Worm (Caenorhabditis elegans) whole organism, late embryonic: ENCODE measurements around the gene che-10.

Experiments used
- C08G9.2 ChIP-seq: sonication (generic microtip); optimal IDR thresholded peaks from 2 replicates; lab custom pipeline; 2016; ENCODE audit warnings: mild to moderate bottlenecking, missing genetic modification characterization, moderate library complexity, missing compliant biosample characterization
- C38D4.7 ChIP-seq: fragments of 200-800 bp; sonication (Bioruptor generic); optimal IDR thresholded peaks from 2 replicates; lab custom pipeline; 2018; ENCODE audit warnings: mild to moderate bottlenecking, missing genetic modification characterization, moderate library complexity, missing compliant biosample characterization
- F13H6.1 ChIP-seq: sonication (generic microtip); optimal IDR thresholded peaks from 2 replicates; lab custom pipeline; 2016; ENCODE audit warnings: missing genetic modification characterization, missing compliant biosample characterization
- K02D7.2 ChIP-seq: sonication (generic microtip); optimal IDR thresholded peaks from 2 replicates; lab custom pipeline; 2017; ENCODE audit warnings: mild to moderate bottlenecking, missing genetic modification characterization, missing compliant biosample characterization
- Y22D7AL.16 ChIP-seq: sonication (generic microtip); optimal IDR thresholded peaks from 2 replicates; lab custom pipeline; 2016; ENCODE audit warnings: missing genetic modification characterization, missing compliant biosample characterization
- ama-1 ChIP-seq: fragments of 150-350 bp; optimal IDR thresholded peaks from 2 replicates; lab custom pipeline; 2014
- ceh-14 ChIP-seq: sonication (generic microtip); optimal IDR thresholded peaks from 2 replicates; lab custom pipeline; 2016; ENCODE audit warnings: missing genotype, missing genetic modification characterization, missing compliant biosample characterization
- ceh-2 ChIP-seq: sonication (generic microtip); optimal IDR thresholded peaks from 2 replicates; lab custom pipeline; 2016; ENCODE audit warnings: missing genotype, missing genetic modification characterization, missing compliant biosample characterization
- ceh-24 ChIP-seq: sonication (generic microtip); optimal IDR thresholded peaks from 2 replicates; lab custom pipeline; 2016; ENCODE audit warnings: mild to moderate bottlenecking, missing genetic modification characterization, missing compliant biosample characterization
- ceh-30 ChIP-seq: fragments of 150-350 bp; optimal IDR thresholded peaks from 2 replicates; lab custom pipeline; 2014; ENCODE audit warnings: missing biosample characterization, missing genetic modification characterization
- ceh-31 ChIP-seq: sonication (generic microtip); optimal IDR thresholded peaks from 2 replicates; lab custom pipeline; 2016; ENCODE audit warnings: missing genetic modification characterization, missing compliant biosample characterization
- ceh-45 ChIP-seq: fragments of 200-800 bp; sonication (Bioruptor generic); IDR thresholded peaks from 2 replicates; pipeline ENCODE4 v1.3.6; 2022; ENCODE audit warnings: missing genetic modification reagents, missing genetic modification characterization, missing compliant biosample characterization
- ceh-48 ChIP-seq: sonication (generic microtip); optimal IDR thresholded peaks from 2 replicates; lab custom pipeline; 2016; ENCODE audit warnings: missing genetic modification characterization, inconsistent platforms, missing compliant biosample characterization
- ceh-6 ChIP-seq: fragments of 200-800 bp; sonication (Bioruptor generic); optimal IDR thresholded peaks from 2 replicates; lab custom pipeline; 2018; ENCODE audit warnings: mild to moderate bottlenecking, missing genetic modification characterization, missing compliant biosample characterization
- ceh-9 ChIP-seq: sonication (generic microtip); optimal IDR thresholded peaks from 2 replicates; lab custom pipeline; 2016; ENCODE audit warnings: mild to moderate bottlenecking, missing genetic modification characterization, inconsistent platforms, missing compliant biosample characterization
- che-1 ChIP-seq: sonication (generic microtip); optimal IDR thresholded peaks from 2 replicates; lab custom pipeline; 2016; ENCODE audit warnings: mild to moderate bottlenecking, missing genetic modification characterization, missing compliant biosample characterization
- elt-2 ChIP-seq: sonication (generic microtip); optimal IDR thresholded peaks from 2 replicates; lab custom pipeline; 2016; ENCODE audit warnings: missing genetic modification reagents, missing genetic modification characterization, missing compliant biosample characterization
- eyg-1 ChIP-seq: sonication (generic microtip); optimal IDR thresholded peaks from 2 replicates; lab custom pipeline; 2016; ENCODE audit warnings: missing genotype, missing genetic modification characterization, missing compliant biosample characterization
- fkh-10 ChIP-seq: fragments of 150-350 bp; optimal IDR thresholded peaks from 2 replicates; lab custom pipeline; 2014; ENCODE audit warnings: missing biosample characterization, missing genetic modification reagents, missing genetic modification characterization
- fkh-6 ChIP-seq: sonication (generic microtip); optimal IDR thresholded peaks from 2 replicates; lab custom pipeline; 2016; ENCODE audit warnings: missing genetic modification characterization, missing compliant biosample characterization
- hlh-13 ChIP-seq: fragments of 200-800 bp; sonication (Bioruptor generic); optimal IDR thresholded peaks from 2 replicates; lab custom pipeline; 2018; ENCODE audit warnings: mild to moderate bottlenecking, missing genetic modification characterization, missing compliant biosample characterization
- hlh-15 ChIP-seq: sonication (generic microtip); optimal IDR thresholded peaks from 2 replicates; lab custom pipeline; 2016; ENCODE audit warnings: missing genetic modification characterization, missing compliant biosample characterization
- hlh-8 ChIP-seq: sonication (generic microtip); optimal IDR thresholded peaks from 2 replicates; lab custom pipeline; 2016; ENCODE audit warnings: missing genotype, missing genetic modification characterization, missing compliant biosample characterization
- lim-6 ChIP-seq: sonication (generic microtip); optimal IDR thresholded peaks from 2 replicates; lab custom pipeline; 2016; ENCODE audit warnings: missing genetic modification characterization, missing compliant biosample characterization
- lin-11 ChIP-seq: fragments of 200-800 bp; sonication (Bioruptor generic); optimal IDR thresholded peaks from 2 replicates; lab custom pipeline; 2018; ENCODE audit warnings: mild to moderate bottlenecking, missing genetic modification characterization, missing compliant biosample characterization
- madf-2 ChIP-seq: sonication (generic microtip); optimal IDR thresholded peaks from 2 replicates; lab custom pipeline; 2017; ENCODE audit warnings: missing genetic modification characterization, missing compliant biosample characterization
- mec-3 ChIP-seq: sonication (generic microtip); optimal IDR thresholded peaks from 2 replicates; lab custom pipeline; 2016; ENCODE audit warnings: borderline replicate concordance, missing genetic modification characterization, missing compliant biosample characterization
- nfya-1 ChIP-seq: sonication (generic microtip); optimal IDR thresholded peaks from 2 replicates; lab custom pipeline; 2017; ENCODE audit warnings: missing genetic modification characterization, mild to moderate bottlenecking, missing compliant biosample characterization, antibody characterized with exemption, moderate library complexity
- nhr-11 ChIP-seq: fragments of 150-350 bp; optimal IDR thresholded peaks from 2 replicates; lab custom pipeline; 2014; ENCODE audit warnings: missing biosample characterization, missing genetic modification characterization
- npax-4 ChIP-seq: sonication (generic microtip); optimal IDR thresholded peaks from 2 replicates; lab custom pipeline; 2016; ENCODE audit warnings: missing genetic modification characterization, missing compliant biosample characterization
- odd-2 ChIP-seq: sonication (generic microtip); optimal IDR thresholded peaks from 2 replicates; lab custom pipeline; 2017; ENCODE audit warnings: antibody characterized with exemption, mild to moderate bottlenecking, missing genetic modification characterization, missing compliant biosample characterization
- pat-9 ChIP-seq: fragments of 200-800 bp; sonication (Bioruptor generic); optimal IDR thresholded peaks from 2 replicates; lab custom pipeline; 2018; ENCODE audit warnings: mild to moderate bottlenecking, missing genetic modification characterization, moderate library complexity, missing compliant biosample characterization
- pax-1 ChIP-seq: fragments of 150-350 bp; optimal IDR thresholded peaks from 2 replicates; lab custom pipeline; 2014; ENCODE audit warnings: missing biosample characterization, missing genetic modification characterization
- pha-2 ChIP-seq: sonication (generic microtip); optimal IDR thresholded peaks from 2 replicates; lab custom pipeline; 2017; ENCODE audit warnings: mild to moderate bottlenecking, missing genetic modification characterization, missing compliant biosample characterization
- pros-1 ChIP-seq: fragments of 150-350 bp; optimal IDR thresholded peaks from 2 replicates; lab custom pipeline; 2014; ENCODE audit warnings: missing biosample characterization, missing genetic modification reagents, missing genetic modification characterization
- ref-2 ChIP-seq: sonication (generic microtip); optimal IDR thresholded peaks from 2 replicates; lab custom pipeline; 2016; ENCODE audit warnings: missing genetic modification characterization, missing compliant biosample characterization
- sdc-2 ChIP-seq: sonication (generic microtip); optimal IDR thresholded peaks from 2 replicates; lab custom pipeline; 2016; ENCODE audit warnings: missing genotype, missing genetic modification characterization, missing compliant biosample characterization
- sox-4 ChIP-seq: sonication (generic microtip); optimal IDR thresholded peaks from 2 replicates; lab custom pipeline; 2017; ENCODE audit warnings: mild to moderate bottlenecking, missing genetic modification characterization, inconsistent platforms, missing compliant biosample characterization
- syd-9 ChIP-seq: sonication (generic microtip); optimal IDR thresholded peaks from 2 replicates; lab custom pipeline; 2016; ENCODE audit warnings: mild to moderate bottlenecking, missing genetic modification characterization, moderate library complexity, missing compliant biosample characterization
- tbx-2 ChIP-seq: sonication (generic microtip); optimal IDR thresholded peaks from 2 replicates; lab custom pipeline; 2016; ENCODE audit warnings: missing genetic modification characterization, missing compliant biosample characterization
- tbx-7 ChIP-seq: sonication (generic microtip); optimal IDR thresholded peaks from 2 replicates; lab custom pipeline; 2016; ENCODE audit warnings: missing genotype, missing genetic modification characterization, missing compliant biosample characterization
- ttx-3 ChIP-seq: sonication (generic microtip); optimal IDR thresholded peaks from 2 replicates; lab custom pipeline; 2016; ENCODE audit warnings: missing genetic modification reagents, missing genetic modification characterization, missing compliant biosample characterization
- unc-42 ChIP-seq: sonication (generic microtip); optimal IDR thresholded peaks from 2 replicates; lab custom pipeline; 2016; ENCODE audit warnings: missing genotype, missing genetic modification characterization, missing compliant biosample characterization
- unc-55 ChIP-seq: sonication (generic microtip); optimal IDR thresholded peaks from 2 replicates; lab custom pipeline; 2017; ENCODE audit warnings: missing biosample characterization, missing genetic modification reagents, missing genetic modification characterization
- unc-86 ChIP-seq: sonication (generic microtip); optimal IDR thresholded peaks from 2 replicates; lab custom pipeline; 2016; ENCODE audit warnings: missing genetic modification characterization, missing compliant biosample characterization
- zip-5 ChIP-seq: sonication (generic microtip); optimal IDR thresholded peaks from 2 replicates; lab custom pipeline; 2016; ENCODE audit warnings: missing genetic modification characterization, missing compliant biosample characterization

The che-10 gene

DNA sequence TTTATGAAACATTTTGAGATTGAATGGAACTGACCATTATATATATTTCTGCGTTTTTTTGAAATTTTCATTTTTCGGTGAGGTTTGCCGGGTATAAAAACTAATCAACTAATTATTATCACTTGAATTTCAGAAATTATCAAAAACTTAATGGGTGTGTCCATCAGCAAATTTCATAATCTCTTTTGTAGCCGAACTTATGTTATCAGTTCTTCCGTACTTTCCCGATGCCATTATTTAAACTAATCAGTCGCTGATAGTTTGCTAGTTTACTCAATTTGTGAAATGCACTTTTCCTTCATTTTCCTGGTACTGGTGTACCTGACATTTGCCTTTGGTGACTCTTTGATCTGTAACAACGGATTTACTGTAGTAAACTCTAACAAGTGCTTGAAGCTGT is 36.0 kb upstream of the che-10 start:
- no peak for TF ChIP-seq ref-2 (tag; lab: Kevin White, UChicago)
- TF ChIP-seq elt-2 (tag; lab: Kevin White, UChicago): peak; percentile 64

DNA sequence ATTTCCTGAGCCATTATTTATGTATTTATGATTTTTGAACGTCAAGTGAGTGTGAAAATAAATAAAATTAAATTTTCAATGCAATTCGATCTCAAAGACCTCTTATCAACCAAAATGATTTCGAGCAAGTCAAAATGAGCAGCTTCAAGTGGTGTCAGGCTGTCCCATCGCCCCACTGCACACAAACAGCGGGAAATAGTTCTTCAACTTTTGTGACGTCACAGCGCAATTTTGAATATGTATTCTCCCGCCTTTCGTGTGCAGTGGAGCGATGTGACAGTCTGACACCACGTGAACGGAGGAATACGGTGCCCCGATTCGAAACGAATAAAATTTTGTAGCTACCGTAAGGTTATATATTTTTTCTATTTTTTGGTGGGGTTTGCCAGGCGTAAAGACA is 35.5 kb upstream of the che-10 start:
- TF ChIP-seq hlh-13: no peak
- no peak for TF ChIP-seq F13H6.1 (tag; lab: Kevin White, UChicago)
- TF ChIP-seq ceh-30 (tag; lab: Kevin White, UChicago): no peak
- no peak for TF ChIP-seq nhr-11 (tag; lab: Kevin White, UChicago)
- no peak for TF ChIP-seq sdc-2 (tag; lab: Kevin White, UChicago)
- TF ChIP-seq syd-9 (tag; lab: Kevin White, UChicago): no peak
- no peak for TF ChIP-seq ceh-24 (tag; lab: Kevin White, UChicago)
- TF ChIP-seq odd-2: no peak
- TF ChIP-seq Y22D7AL.16 (tag; lab: Kevin White, UChicago): no peak
- TF ChIP-seq ceh-2 (tag; lab: Kevin White, UChicago): no peak
- TF ChIP-seq C38D4.7: no peak
- no peak for TF ChIP-seq unc-55 (GFP tag; lab: Kevin White, UChicago)
- no peak for TF ChIP-seq ceh-31 (tag; lab: Kevin White, UChicago)
- TF ChIP-seq ama-1: no peak
- TF ChIP-seq hlh-15 (tag; lab: Kevin White, UChicago): no peak
- TF ChIP-seq unc-86 (tag; lab: Kevin White, UChicago): no peak

DNA sequence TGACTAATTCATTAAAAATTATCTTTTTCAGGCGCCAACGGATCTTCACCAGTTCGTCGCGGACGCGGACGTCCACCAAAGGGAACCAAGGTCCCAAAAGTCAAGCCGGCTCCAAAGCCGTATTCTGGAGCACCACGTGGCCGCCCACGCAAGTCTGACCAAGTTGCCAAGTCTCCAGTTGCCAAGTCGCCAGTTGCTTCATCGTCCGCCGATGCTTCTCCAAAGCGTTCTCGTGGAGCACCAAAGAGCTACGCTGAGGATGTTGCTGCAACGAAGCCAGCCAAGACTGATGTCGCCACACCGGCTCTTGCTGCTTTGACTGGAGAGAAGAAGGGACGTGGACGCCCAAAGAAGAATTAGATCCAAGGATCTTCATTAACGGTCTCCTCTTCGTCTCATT is 35.1 kb upstream of the che-10 start:
- TF ChIP-seq sox-4 (tag; lab: Kevin White, UChicago): no peak
- no peak for TF ChIP-seq nhr-11 (tag; lab: Kevin White, UChicago)
- TF ChIP-seq hlh-15 (tag; lab: Kevin White, UChicago): no peak
- TF ChIP-seq eyg-1 (tag; lab: Kevin White, UChicago): no peak
- no peak for TF ChIP-seq pros-1 (tag; lab: Kevin White, UChicago)
- TF ChIP-seq ama-1: no peak
- TF ChIP-seq lin-11 (tag; lab: Kevin White, UChicago): no peak
- no peak for TF ChIP-seq ceh-14 (tag; lab: Kevin White, UChicago)
- TF ChIP-seq ttx-3 (tag; lab: Kevin White, UChicago): no peak
- TF ChIP-seq npax-4 (tag; lab: Kevin White, UChicago): no peak
- TF ChIP-seq pha-2: no peak

DNA sequence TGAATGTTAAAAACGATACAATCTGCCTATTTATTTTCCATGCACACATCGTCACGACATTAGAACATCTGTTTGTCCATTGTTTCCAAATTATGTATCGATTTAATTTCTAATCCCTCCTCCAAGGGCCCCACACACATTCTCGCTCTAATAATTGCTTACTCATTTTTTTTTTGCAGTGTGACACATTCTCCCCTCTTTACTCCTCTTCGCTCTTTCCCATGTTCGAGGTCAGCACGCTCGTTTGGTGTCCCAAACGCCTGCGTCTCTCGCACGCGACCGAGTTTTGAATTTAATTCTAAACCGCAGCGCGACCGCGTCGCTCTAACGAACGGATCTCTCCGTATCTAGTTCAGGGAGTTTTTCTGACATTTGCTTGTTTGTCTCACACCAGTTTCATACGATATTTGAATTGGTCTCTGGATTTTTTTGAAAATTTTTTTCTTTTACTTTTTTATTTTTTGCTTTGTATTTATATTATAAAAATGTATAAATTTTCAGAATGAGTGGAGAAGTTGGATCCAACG is 34.5 kb upstream of the che-10 start, which contains the start of the genes clec-140 and hmg-11:
Gene clec-140 (plus strand): TSS at position 477 of the 527 bp plus-strand sequence.
Gene hmg-11 (plus strand): TSS at position 502 of the 527 bp plus-strand sequence.
- TF ChIP-seq unc-55 (GFP tag; lab: Kevin White, UChicago): no peak
- TF ChIP-seq ceh-6 (GFP tag; lab: Kevin White, UChicago): no peak
- no peak for TF ChIP-seq pat-9 (tag; lab: Kevin White, UChicago)
- no peak for TF ChIP-seq F13H6.1 (tag; lab: Kevin White, UChicago)
- no peak for TF ChIP-seq fkh-10 (GFP tag; lab: Kevin White, UChicago)
- TF ChIP-seq mec-3 (tag; lab: Kevin White, UChicago): no peak
- no peak for TF ChIP-seq hlh-13
- no peak for TF ChIP-seq ama-1
- TF ChIP-seq che-1: no peak
- TF ChIP-seq unc-86 (tag; lab: Kevin White, UChicago): no peak
- no peak for TF ChIP-seq C38D4.7
- peak; percentile 93 for TF ChIP-seq unc-42 (tag; lab: Kevin White, UChicago)
- no peak for TF ChIP-seq lin-11 (tag; lab: Kevin White, UChicago)
- peak; percentile 63 for TF ChIP-seq ceh-31 (tag; lab: Kevin White, UChicago)
- TF ChIP-seq K02D7.2 (tag; lab: Kevin White, UChicago): no peak
- TF ChIP-seq hlh-8 (tag; lab: Kevin White, UChicago): peak; percentile 52
- TF ChIP-seq pax-1 (tag; lab: Kevin White, UChicago): no peak
- peak; percentile 31 for TF ChIP-seq lim-6
- TF ChIP-seq tbx-2 (tag; lab: Kevin White, UChicago): peak; percentile 71
- TF ChIP-seq fkh-6 (tag; lab: Kevin White, UChicago): no peak
- TF ChIP-seq hlh-15 (tag; lab: Kevin White, UChicago): no peak
- no peak for TF ChIP-seq ceh-9 (tag; lab: Kevin White, UChicago)
- TF ChIP-seq tbx-7 (tag; lab: Kevin White, UChicago): no peak
- no peak for TF ChIP-seq C08G9.2 (tag; lab: Kevin White, UChicago)
- no peak for TF ChIP-seq sdc-2 (tag; lab: Kevin White, UChicago)
- peak; percentile 37 for TF ChIP-seq syd-9 (tag; lab: Kevin White, UChicago)
- peak; percentile 64 for TF ChIP-seq nfya-1 (tag; lab: Kevin White, UChicago)
- TF ChIP-seq ceh-45 (GFP tag; lab: Robert Waterston, UW): no peak
- no peak for TF ChIP-seq Y22D7AL.16 (tag; lab: Kevin White, UChicago)
- TF ChIP-seq ceh-48: peak; percentile 39
- TF ChIP-seq pros-1 (tag; lab: Kevin White, UChicago): no peak
- TF ChIP-seq madf-2: no peak
- no peak for TF ChIP-seq zip-5 (tag; lab: Kevin White, UChicago)
